Fruit fly (Drosophila melanogaster) whole organism, embryonic: Measurements from ENCODE around the gene CG14452.

Experiments
- Abd-B ChIP-seq: fragments of 200-800 bp; sonication (Bioruptor generic); optimal IDR thresholded peaks from 2 replicates; lab custom pipeline; 2018; ENCODE audit warnings: missing biosample characterization, mild to moderate bottlenecking, missing genetic modification characterization, moderate library complexity
- Ada2b ChIP-seq: fragments of 200-800 bp; sonication (Bioruptor generic); IDR thresholded peaks from 2 replicates; pipeline ENCODE4 v1.3.6; 2022; ENCODE audit warnings: missing biosample characterization, missing genetic modification characterization
- Atf-2 ChIP-seq: fragments of 200-800 bp; sonication (Bioruptor generic); optimal IDR thresholded peaks from 2 replicates; lab custom pipeline; 2016; ENCODE audit warnings: missing biosample characterization, missing genetic modification characterization
- Atf3 ChIP-seq: fragments of 200-800 bp; sonication (Bioruptor generic); optimal IDR thresholded peaks from 3 replicates; lab custom pipeline; 2016; ENCODE audit warnings: missing biosample characterization, missing genetic modification characterization
- CG10267 ChIP-seq: fragments of 200-800 bp; sonication (Bioruptor generic); optimal IDR thresholded peaks from 2 replicates; lab custom pipeline; 2018; ENCODE audit warnings: missing biosample characterization, mild to moderate bottlenecking, missing genetic modification characterization, moderate library complexity
- CG10543 ChIP-seq: fragments of 200-800 bp; sonication (Bioruptor generic); optimal IDR thresholded peaks from 3 replicates; lab custom pipeline; 2017; ENCODE audit warnings: missing biosample characterization, mild to moderate bottlenecking, missing genetic modification characterization, moderate library complexity
- CG10979 ChIP-seq: fragments of 200-800 bp; sonication (Bioruptor generic); optimal IDR thresholded peaks from 2 replicates; lab custom pipeline; 2018; ENCODE audit warnings: missing biosample characterization, mild to moderate bottlenecking, missing genetic modification characterization, moderate library complexity
- CG11398 ChIP-seq: fragments of 200-800 bp; sonication (Bioruptor generic); optimal IDR thresholded peaks from 2 replicates; lab custom pipeline; 2016; ENCODE audit warnings: missing biosample characterization, missing genetic modification characterization
- CG12104 ChIP-seq: fragments of 200-800 bp; sonication (Bioruptor generic); optimal IDR thresholded peaks from 3 replicates; lab custom pipeline; 2016; ENCODE audit warnings: missing biosample characterization, missing genetic modification characterization
- CG12236 ChIP-seq: fragments of 200-800 bp; sonication (Bioruptor generic); optimal IDR thresholded peaks from 2 replicates; lab custom pipeline; 2016; ENCODE audit warnings: missing biosample characterization, missing genetic modification characterization
- CG12659 ChIP-seq: fragments of 200-800 bp; sonication (Bioruptor generic); optimal IDR thresholded peaks from 3 replicates; lab custom pipeline; 2017; ENCODE audit warnings: mild to moderate bottlenecking, missing biosample characterization, missing genetic modification reagents, missing genetic modification characterization
- CG15011 ChIP-seq: fragments of 200-800 bp; sonication (Bioruptor generic); optimal IDR thresholded peaks from 3 replicates; lab custom pipeline; 2018; ENCODE audit warnings: missing biosample characterization, mild to moderate bottlenecking, missing genetic modification characterization
- CG15073 ChIP-seq: fragments of 200-800 bp; sonication (Bioruptor generic); optimal IDR thresholded peaks from 2 replicates; lab custom pipeline; 2016; ENCODE audit warnings: missing biosample characterization, missing genetic modification characterization
- CG17568 ChIP-seq: fragments of 200-800 bp; sonication (Bioruptor generic); optimal IDR thresholded peaks from 2 replicates; lab custom pipeline; 2018; ENCODE audit warnings: missing biosample characterization, mild to moderate bottlenecking, missing genetic modification characterization, moderate library complexity
- CG18262 ChIP-seq: fragments of 200-800 bp; optimal IDR thresholded peaks from 3 replicates; lab custom pipeline; 2019; ENCODE audit warnings: missing biosample characterization, mild to moderate bottlenecking, missing genetic modification characterization, moderate library complexity
- CG30403 ChIP-seq: fragments of 200-800 bp; sonication (Bioruptor generic); optimal IDR thresholded peaks from 3 replicates; lab custom pipeline; 2016; ENCODE audit warnings: missing biosample characterization, missing genetic modification characterization
- CG3407 ChIP-seq: fragments of 200-800 bp; sonication (Bioruptor generic); optimal IDR thresholded peaks from 2 replicates; lab custom pipeline; 2018; ENCODE audit warnings: missing biosample characterization, mild to moderate bottlenecking, missing genetic modification characterization
- CG3838 ChIP-seq: fragments of 200-800 bp; sonication (Bioruptor generic); optimal IDR thresholded peaks from 3 replicates; lab custom pipeline; 2016; ENCODE audit warnings: missing biosample characterization, missing genetic modification characterization
- CG4404 ChIP-seq: fragments of 200-800 bp; sonication (Bioruptor generic); IDR thresholded peaks from 2 replicates; pipeline ENCODE4 v1.3.6; 2022; ENCODE audit warnings: missing biosample characterization, missing genetic modification characterization
- CG4707 ChIP-seq: fragments of 200-800 bp; sonication (Bioruptor generic); optimal IDR thresholded peaks from 2 replicates; lab custom pipeline; 2018; ENCODE audit warnings: missing biosample characterization, mild to moderate bottlenecking, missing genetic modification characterization, moderate library complexity
- CG4854 ChIP-seq: fragments of 200-800 bp; sonication (Bioruptor generic); optimal IDR thresholded peaks from 2 replicates; lab custom pipeline; 2016; ENCODE audit warnings: missing biosample characterization, missing genetic modification characterization, inconsistent platforms
- CG5953 ChIP-seq: fragments of 200-800 bp; sonication (Bioruptor generic); IDR thresholded peaks from 2 replicates; pipeline ENCODE4 v1.3.6; 2022; ENCODE audit warnings: missing biosample characterization, missing genetic modification characterization
- CG6689 ChIP-seq: fragments of 200-800 bp; sonication (Bioruptor generic); IDR thresholded peaks from 2 replicates; pipeline ENCODE4 v1.3.6; 2022; ENCODE audit warnings: missing biosample characterization, missing genetic modification characterization
- HLH4C ChIP-seq: fragments of 200-800 bp; sonication (Bioruptor generic); IDR thresholded peaks from 3 replicates; pipeline ENCODE4 v1.3.6; 2022; ENCODE audit warnings: missing biosample characterization, missing genetic modification characterization; ENCODE audit not compliant: partially characterized antibody
- Hr78 ChIP-seq, 2 experiments: fragments of 200-800 bp in 1 of 2; fragments of >200 bp in 1 of 2; sonication (Bioruptor generic) in 1 of 2; optimal IDR thresholded peaks; 2 replicates each; lab custom pipeline; 2017 to 2019; ENCODE audit warnings: missing biosample characterization in 2 of 2, missing genetic modification characterization in 2 of 2, mild to moderate bottlenecking in 1 of 2, moderate library complexity in 1 of 2
- MTF-1 ChIP-seq: fragments of 200-800 bp; sonication (Bioruptor generic); optimal IDR thresholded peaks from 2 replicates; lab custom pipeline; 2018; ENCODE audit warnings: missing biosample characterization, mild to moderate bottlenecking, missing genetic modification characterization, borderline replicate concordance
- NK7.1 ChIP-seq: fragments of 200-800 bp; sonication (Bioruptor generic); optimal IDR thresholded peaks from 3 replicates; lab custom pipeline; 2016; ENCODE audit warnings: missing biosample characterization, missing genetic modification characterization
- Oaz ChIP-seq: fragments of 200-800 bp; sonication (Bioruptor generic); IDR thresholded peaks from 2 replicates; pipeline ENCODE4 v1.3.6; 2022; ENCODE audit warnings: missing biosample characterization, missing genetic modification characterization
- Optix ChIP-seq: fragments of 200-800 bp; sonication (Bioruptor generic); IDR thresholded peaks from 3 replicates; pipeline ENCODE4 v1.3.6; 2022; ENCODE audit warnings: missing biosample characterization, missing genetic modification characterization
- Six4 ChIP-seq: fragments of 200-800 bp; sonication (Bioruptor generic); optimal IDR thresholded peaks from 2 replicates; lab custom pipeline; 2016; ENCODE audit warnings: missing biosample characterization, missing genetic modification characterization
- Sox102F ChIP-seq: fragments of 200-800 bp; sonication (Bioruptor generic); optimal IDR thresholded peaks from 2 replicates; lab custom pipeline; 2018; ENCODE audit warnings: missing biosample characterization, mild to moderate bottlenecking, missing genetic modification characterization, moderate library complexity
- ap ChIP-seq: fragments of 200-800 bp; sonication (Bioruptor generic); IDR thresholded peaks from 2 replicates; pipeline ENCODE4 v1.3.6; 2022; ENCODE audit warnings: missing biosample characterization, missing genetic modification characterization
- bowl ChIP-seq: fragments of 200-800 bp; sonication (Bioruptor generic); IDR thresholded peaks from 2 replicates; pipeline ENCODE4 v1.3.6; 2022; ENCODE audit warnings: missing biosample characterization, missing genetic modification characterization
- br ChIP-seq: fragments of >200 bp; optimal IDR thresholded peaks from 2 replicates; lab custom pipeline; 2017
- chinmo ChIP-seq: fragments of 200-800 bp; sonication (Bioruptor generic); IDR thresholded peaks from 4 replicates; pipeline ENCODE4 v1.3.6; 2022; ENCODE audit warnings: missing biosample characterization, missing genetic modification characterization; ENCODE audit not compliant: partially characterized antibody
- cwo ChIP-seq: fragments of 200-800 bp; sonication (Bioruptor generic); optimal IDR thresholded peaks from 3 replicates; lab custom pipeline; 2017; ENCODE audit warnings: missing biosample characterization, missing genetic modification characterization, mild to moderate bottlenecking, moderate library complexity, missing genetic modification reagents
- emc ChIP-seq: fragments of 200-800 bp; sonication (Bioruptor generic); optimal IDR thresholded peaks from 2 replicates; lab custom pipeline; 2016; ENCODE audit warnings: missing biosample characterization, missing genetic modification characterization
- otp ChIP-seq: fragments of 200-800 bp; sonication (Bioruptor generic); IDR thresholded peaks from 3 replicates; pipeline ENCODE4, ENCODE4 v1.3.6; 2022; ENCODE audit warnings: missing biosample characterization, missing genetic modification characterization
- pan ChIP-seq, 4 experiments: fragments of >200 bp in 3 of 4; fragments of 200-800 bp in 1 of 4; sonication (Bioruptor generic) in 1 of 4; optimal IDR thresholded peaks in 3 of 4; IDR thresholded peaks in 1 of 4; 2 replicates each; pipeline versions ENCODE4 v1.3.6 to Lab custom; 2017 to 2022; ENCODE audit warnings: missing biosample characterization in 2 of 4, missing genetic modification characterization in 2 of 4, mixed read lengths in 1 of 4
- pros ChIP-seq: fragments of 200-800 bp; sonication (Bioruptor generic); optimal IDR thresholded peaks from 3 replicates; lab custom pipeline; 2019; ENCODE audit warnings: missing biosample characterization, mild to moderate bottlenecking, missing genetic modification characterization, moderate library complexity
- schlank ChIP-seq: fragments of 200-800 bp; sonication (Bioruptor generic); optimal IDR thresholded peaks from 2 replicates; lab custom pipeline; 2018; ENCODE audit warnings: missing biosample characterization, mild to moderate bottlenecking, missing genetic modification characterization
- seq ChIP-seq: fragments of 200-800 bp; sonication (Bioruptor generic); IDR thresholded peaks from 2 replicates; pipeline ENCODE4 v1.3.6; 2022; ENCODE audit warnings: missing biosample characterization, missing genetic modification characterization
- tap ChIP-seq: fragments of 200-800 bp; optimal IDR thresholded peaks from 3 replicates; lab custom pipeline; 2019; ENCODE audit warnings: missing biosample characterization, mild to moderate bottlenecking, missing genetic modification characterization, moderate library complexity
- ttk ChIP-seq: fragments of 200-800 bp; sonication (Bioruptor generic); IDR thresholded peaks from 2 replicates; pipeline ENCODE4 v2.1.2; 2022; ENCODE audit warnings: missing biosample characterization, missing genetic modification characterization
- tx ChIP-seq: fragments of 200-800 bp; sonication (Bioruptor generic); optimal IDR thresholded peaks from 2 replicates; lab custom pipeline; 2016; ENCODE audit warnings: missing biosample characterization, missing genetic modification characterization
- usp ChIP-seq: fragments of >200 bp; optimal IDR thresholded peaks from 2 replicates; lab custom pipeline; 2017; ENCODE audit warnings: missing biosample characterization, missing genetic modification characterization
- vfl ChIP-seq: fragments of 200-800 bp; sonication (Bioruptor generic); optimal IDR thresholded peaks from 2 replicates; lab custom pipeline; 2016; ENCODE audit warnings: missing biosample characterization, missing genetic modification characterization
- wek ChIP-seq: fragments of 200-800 bp; sonication (Bioruptor generic); optimal IDR thresholded peaks from 3 replicates; lab custom pipeline; 2018; ENCODE audit warnings: missing biosample characterization, mild to moderate bottlenecking, missing genetic modification characterization, moderate library complexity

Gene CG14452

dm6 chr3L:22741389-22742120 is 45.8 kb downstream of the CG14452 start, which contains the start of gene CG7369 (continued):
- TF ChIP-seq CG4404 (GFP tag; lab: Robert Waterston, UW) (peak; percentile 86), CG5953 (GFP tag; lab: Robert Waterston, UW) (peak; percentile 34; the same call in 1 of the 2 replicates), usp (GFP tag; lab: Kevin White, UChicago) (no peak), CG3838 (peak; percentile 29), Atf3 (GFP tag; lab: Kevin White, UChicago) (peak; percentile 72), CG11398 (GFP tag; lab: Kevin White, UChicago) (peak; percentile 71), CG18262 (tag; lab: Kevin White, UChicago) (peak; percentile 81), tx (GFP tag; lab: Kevin White, UChicago) (peak; percentile 69), otp (GFP tag; lab: Robert Waterston, UW) (peak; percentile 68; the same call in 1 of the 3 replicates), CG10979 (peak; percentile 66), CG30403 (GFP tag; lab: Kevin White, UChicago) (peak; percentile 96), ttk (GFP tag; lab: Robert Waterston, UW) (peak; percentile 60; the same call in 1 of the 2 replicates), MTF-1 (GFP tag; lab: Kevin White, UChicago) (peak; percentile 37), CG12104 (GFP tag; lab: Kevin White, UChicago) (peak; percentile 87), NK7.1 (peak; percentile 32), cwo (GFP tag; lab: Kevin White, UChicago) (peak; percentile 76), CG6689 (GFP tag; lab: Robert Waterston, UW) (peak; percentile 66), Atf-2 (peak; percentile 37), wek (peak; percentile 96), bowl (no peak), CG10267 (tag; lab: Kevin White, UChicago) (peak; percentile 100), schlank (peak; percentile 61), CG12236 (GFP tag; lab: Kevin White, UChicago) (peak; percentile 16), br (lab: Kevin White, UChicago) (no peak), CG4707 (GFP tag; lab: Kevin White, UChicago) (no peak), pan (optimal IDR thresholded peaks at IDR 0.05; lab: Kevin White, UChicago) (no peak), pan (GFP tag; optimal IDR thresholded peaks at IDR 0.05 in 1 of 2, IDR thresholded peaks at IDR 0.05 in 1 of 2) (peak in 1 of 2 experiments; percentile 74), Oaz (GFP tag; lab: Robert Waterston, UW) (peak; percentile 41; the same call in 1 of the 2 replicates), CG15011 (GFP tag; lab: Kevin White, UChicago) (peak; percentile 80), Six4 (GFP tag; lab: Kevin White, UChicago) (peak; percentile 77), CG12659 (GFP tag; lab: Kevin White, UChicago) (peak; percentile 95), seq (GFP tag; lab: Robert Waterston, UW) (peak; percentile 62), Hr78 (GFP tag; optimal IDR thresholded peaks at IDR 0.05; lab: Kevin White, UChicago) (peak in 1 of 2 experiments; percentile 11), CG10543 (GFP tag; lab: Kevin White, UChicago) (peak; percentile 91), pros (GFP tag; lab: Kevin White, UChicago) (no peak), emc (GFP tag; lab: Kevin White, UChicago) (peak; percentile 14), Abd-B (GFP tag; lab: Kevin White, UChicago) (peak; percentile 87), Optix (GFP tag; lab: Robert Waterston, UW) (peak; percentile 68), Sox102F (GFP tag; lab: Kevin White, UChicago) (peak; percentile 71), Ada2b (peak; percentile 74), tap (tag; lab: Kevin White, UChicago) (peak; percentile 24), CG15073 (GFP tag; lab: Kevin White, UChicago) (no peak), vfl (GFP tag; lab: Kevin White, UChicago) (peak; percentile 84), HLH4C (GFP tag; lab: Robert Waterston, UW) (peak; percentile 73), chinmo (peak; percentile 53; the same call in 1 of the 4 replicates), CG4854 (peak; percentile 67), ap (GFP tag; lab: Robert Waterston, UW) (peak; percentile 47), CG3407 (peak; percentile 57), CG17568 (GFP tag; lab: Kevin White, UChicago) (no peak)
